Worm (Caenorhabditis elegans) whole organism, mixed stage, embryonic: Measurements from ENCODE around the gene hrde-1.

Source experiments
- M03D4.4 ChIP-seq: sonication (generic microtip); optimal IDR thresholded peaks from 2 replicates; lab custom pipeline; 2017; ENCODE audit warnings: mild to moderate bottlenecking, missing genetic modification characterization, missing compliant biosample characterization
- bed-3 ChIP-seq: fragments of 200-800 bp; sonication (Bioruptor generic); optimal IDR thresholded peaks from 3 replicates; lab custom pipeline; 2018; ENCODE audit warnings: mild to moderate bottlenecking, missing genetic modification characterization, moderate library complexity, missing compliant biosample characterization
- blmp-1 ChIP-seq: fragments of 150-350 bp; optimal IDR thresholded peaks from 2 replicates; lab custom pipeline; 2014; ENCODE audit warnings: missing biosample characterization, missing genetic modification characterization
- ceh-39 ChIP-seq: fragments of 150-350 bp; optimal IDR thresholded peaks from 2 replicates; lab custom pipeline; 2014; ENCODE audit warnings: missing biosample characterization, missing genetic modification characterization
- ceh-43 ChIP-seq: fragments of 200-800 bp; sonication (Bioruptor generic); optimal IDR thresholded peaks from 2 replicates; lab custom pipeline; 2018; ENCODE audit warnings: mild to moderate bottlenecking, missing genetic modification characterization, moderate library complexity, missing compliant biosample characterization
- ceh-83 ChIP-seq: fragments of 200-800 bp; sonication (Bioruptor generic); optimal IDR thresholded peaks from 2 replicates; lab custom pipeline; 2018; ENCODE audit warnings: mild to moderate bottlenecking, missing genetic modification characterization, missing compliant biosample characterization
- cnd-1 ChIP-seq: fragments of 200-800 bp; sonication (Bioruptor generic); optimal IDR thresholded peaks from 2 replicates; lab custom pipeline; 2018; ENCODE audit warnings: mild to moderate bottlenecking, missing genetic modification characterization, missing compliant biosample characterization
- drap-1 ChIP-seq: fragments of 200-800 bp; sonication (Bioruptor generic); optimal IDR thresholded peaks from 3 replicates; lab custom pipeline; 2018; ENCODE audit warnings: mild to moderate bottlenecking, missing genetic modification characterization, missing compliant biosample characterization
- elt-1 ChIP-seq: sonication (generic microtip); optimal IDR thresholded peaks from 2 replicates; lab custom pipeline; 2017; ENCODE audit warnings: missing genetic modification characterization, mild to moderate bottlenecking, missing compliant biosample characterization, antibody characterized with exemption, moderate library complexity, borderline replicate concordance; ENCODE audit not compliant: insufficient read depth
- elt-3 ChIP-seq: fragments of 150-350 bp; optimal IDR thresholded peaks from 2 replicates; lab custom pipeline; 2014; ENCODE audit warnings: missing biosample characterization, missing genetic modification characterization
- flh-1 ChIP-seq: fragments of 200-800 bp; sonication (Bioruptor generic); optimal IDR thresholded peaks from 2 replicates; lab custom pipeline; 2018; ENCODE audit warnings: mild to moderate bottlenecking, missing genetic modification characterization, moderate library complexity, missing compliant biosample characterization
- lin-13 ChIP-seq: fragments of 150-350 bp; optimal IDR thresholded peaks from 2 replicates; lab custom pipeline; 2014; ENCODE audit warnings: missing biosample characterization, missing genetic modification characterization
- lin-32 ChIP-seq: fragments of 200-800 bp; sonication (Bioruptor generic); optimal IDR thresholded peaks from 2 replicates; lab custom pipeline; 2018; ENCODE audit warnings: mild to moderate bottlenecking, missing genetic modification characterization, missing compliant biosample characterization
- lsy-2 ChIP-seq: fragments of 150-350 bp; optimal IDR thresholded peaks from 2 replicates; lab custom pipeline; 2014; ENCODE audit warnings: missing biosample characterization, missing genetic modification characterization
- mab-5 ChIP-seq: fragments of 150-350 bp; optimal IDR thresholded peaks from 2 replicates; lab custom pipeline; 2014; ENCODE audit warnings: missing biosample characterization, missing genetic modification characterization
- mep-1 ChIP-seq: fragments of 150-350 bp; optimal IDR thresholded peaks from 2 replicates; lab custom pipeline; 2017; ENCODE audit warnings: missing biosample characterization, missing genetic modification reagents, missing genetic modification characterization, inconsistent platforms
- mls-2 ChIP-seq: sonication (generic microtip); optimal IDR thresholded peaks from 2 replicates; lab custom pipeline; 2016; ENCODE audit warnings: mild to moderate bottlenecking, missing genetic modification characterization, moderate library complexity, missing compliant biosample characterization
- nhr-12 ChIP-seq: fragments of 150-350 bp; optimal IDR thresholded peaks from 2 replicates; lab custom pipeline; 2014; ENCODE audit warnings: missing biosample characterization, missing genetic modification characterization
- nhr-28 ChIP-seq: fragments of 150-350 bp; optimal IDR thresholded peaks from 2 replicates; lab custom pipeline; 2014; ENCODE audit warnings: missing biosample characterization, missing genetic modification characterization
- nhr-76 ChIP-seq: sonication (generic microtip); optimal IDR thresholded peaks from 2 replicates; lab custom pipeline; 2017; ENCODE audit warnings: missing biosample characterization, missing genetic modification characterization
- sem-2 ChIP-seq: fragments of 200-800 bp; sonication (Bioruptor generic); optimal IDR thresholded peaks from 2 replicates; lab custom pipeline; 2018; ENCODE audit warnings: mild to moderate bottlenecking, missing genetic modification characterization, missing compliant biosample characterization
- snpc-4 ChIP-seq: fragments of 150-350 bp; optimal IDR thresholded peaks from 2 replicates; lab custom pipeline; 2014; ENCODE audit warnings: missing biosample characterization, missing genetic modification characterization
- sptf-1 ChIP-seq: sonication (generic microtip); optimal IDR thresholded peaks from 2 replicates; lab custom pipeline; 2017; ENCODE audit warnings: mild to moderate bottlenecking, missing genetic modification characterization, moderate library complexity, missing compliant biosample characterization
- tbx-8 ChIP-seq: fragments of 200-800 bp; sonication (Bioruptor generic); optimal IDR thresholded peaks from 2 replicates; lab custom pipeline; 2018; ENCODE audit warnings: mild to moderate bottlenecking, missing genetic modification characterization, moderate library complexity, missing compliant biosample characterization
- unc-120 ChIP-seq: sonication (generic microtip); optimal IDR thresholded peaks from 2 replicates; lab custom pipeline; 2017; ENCODE audit warnings: missing genetic modification characterization, missing compliant biosample characterization; ENCODE audit not compliant: poor library complexity, severe bottlenecking
- unc-39 ChIP-seq: fragments of 150-350 bp; optimal IDR thresholded peaks from 2 replicates; lab custom pipeline; 2014; ENCODE audit warnings: missing biosample characterization, missing genetic modification characterization
- unc-62 ChIP-seq: fragments of 150-350 bp; optimal IDR thresholded peaks from 2 replicates; lab custom pipeline; 2014; ENCODE audit warnings: missing biosample characterization, missing genetic modification reagents, missing genetic modification characterization
- zip-8 ChIP-seq: fragments of 150-350 bp; optimal IDR thresholded peaks from 2 replicates; lab custom pipeline; 2014; ENCODE audit warnings: missing biosample characterization, missing genetic modification characterization
- ztf-11 ChIP-seq: fragments of 150-350 bp; optimal IDR thresholded peaks from 2 replicates; lab custom pipeline; 2014; ENCODE audit warnings: missing biosample characterization, missing genetic modification characterization

Gene hrde-1

DNA sequence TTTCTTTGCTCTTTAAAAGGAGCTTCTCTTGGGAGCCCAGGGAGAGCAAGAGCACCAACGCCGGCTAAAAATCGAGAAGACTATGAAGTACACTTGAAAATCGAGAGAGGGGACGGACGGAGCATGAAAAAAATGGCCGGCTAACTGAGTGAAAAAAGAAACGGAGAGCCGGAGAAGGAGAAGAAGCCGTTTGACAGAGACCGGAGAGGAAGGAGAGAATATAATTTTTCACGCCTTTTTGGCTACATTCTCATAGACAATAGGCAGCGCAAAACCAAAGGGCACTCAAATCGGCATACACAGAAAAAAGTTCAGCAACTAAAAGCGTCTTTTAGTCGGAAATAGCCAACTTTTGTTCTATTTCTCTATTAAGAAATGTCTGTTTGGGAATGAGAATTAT is 45.6 kb upstream of the hrde-1 start:
- TF ChIP-seq ztf-11 (tag; lab: Kevin White, UChicago), result no peak

DNA sequence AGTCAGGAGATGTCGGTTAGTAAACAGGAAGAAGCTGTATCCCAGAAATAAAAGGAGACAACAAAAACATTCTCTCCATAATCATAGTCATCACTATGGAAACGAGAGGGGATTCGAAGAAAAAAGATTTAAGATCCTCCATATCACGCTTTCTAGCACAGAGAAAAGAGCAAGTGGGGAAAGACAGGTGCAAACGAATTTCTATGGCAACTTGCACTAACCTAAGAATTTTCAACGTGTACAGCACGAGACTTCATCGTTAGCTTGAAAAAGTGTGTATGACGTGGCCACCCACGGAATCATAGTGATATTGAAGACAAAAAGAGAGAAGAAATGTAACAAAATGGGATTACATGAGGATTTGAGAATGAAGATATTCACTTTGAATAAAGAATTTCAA is 44.9 kb upstream of the hrde-1 start:
- no peak for TF ChIP-seq unc-120 (tag; lab: Kevin White, UChicago)
- TF ChIP-seq unc-39 (tag; lab: Kevin White, UChicago), result no peak
- no peak for TF ChIP-seq ceh-43 (GFP tag; lab: Kevin White, UChicago)
- TF ChIP-seq bed-3 (GFP tag; lab: Kevin White, UChicago), result no peak
- TF ChIP-seq tbx-8 (GFP tag; lab: Kevin White, UChicago), result no peak
- no peak for TF ChIP-seq elt-3 (tag; lab: Kevin White, UChicago)
- TF ChIP-seq nhr-28 (tag; lab: Kevin White, UChicago), result no peak
- no peak for TF ChIP-seq unc-62 (GFP tag; lab: Kevin White, UChicago)
- no peak for TF ChIP-seq mls-2 (tag; lab: Kevin White, UChicago)
- no peak for TF ChIP-seq blmp-1 (tag; lab: Kevin White, UChicago)
- TF ChIP-seq zip-8 (tag; lab: Kevin White, UChicago), result no peak
- TF ChIP-seq ztf-11 (tag; lab: Kevin White, UChicago), result no peak
- TF ChIP-seq mep-1 (tag; lab: Kevin White, UChicago), result no peak
- no peak for TF ChIP-seq cnd-1
- TF ChIP-seq flh-1 (GFP tag; lab: Kevin White, UChicago), result no peak
- TF ChIP-seq lin-13 (tag; lab: Kevin White, UChicago), result no peak
- TF ChIP-seq nhr-12 (tag; lab: Kevin White, UChicago), result no peak

DNA sequence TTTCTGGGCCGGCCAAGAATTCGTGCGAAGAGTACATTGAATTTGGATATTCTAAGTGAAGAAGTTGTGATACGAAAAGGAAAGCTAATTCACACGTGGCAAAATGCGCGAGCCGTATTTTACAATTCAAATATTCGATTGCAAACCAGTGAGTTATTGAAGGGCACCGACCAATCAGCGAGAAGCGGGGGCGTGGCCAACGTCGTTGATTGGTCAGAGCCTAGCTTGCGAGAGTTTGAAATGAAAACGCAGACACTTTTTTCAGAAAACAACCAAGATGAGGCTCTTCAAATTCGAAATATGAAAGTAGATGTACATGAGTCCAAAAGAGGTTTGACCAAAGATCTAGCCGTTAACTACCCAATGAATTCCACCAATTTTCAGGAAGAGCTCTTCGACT is 34.7 kb upstream of the hrde-1 start:
- no peak for TF ChIP-seq mab-5 (tag; lab: Kevin White, UChicago)
- TF ChIP-seq lin-13 (tag; lab: Kevin White, UChicago), result no peak
- no peak for TF ChIP-seq ceh-39
- TF ChIP-seq elt-1 (tag; lab: Kevin White, UChicago), result no peak
- no peak for TF ChIP-seq zip-8 (tag; lab: Kevin White, UChicago)
- TF ChIP-seq sptf-1 (tag; lab: Kevin White, UChicago), result no peak
- TF ChIP-seq M03D4.4 (tag; lab: Kevin White, UChicago), result no peak
- no peak for TF ChIP-seq lsy-2
- no peak for TF ChIP-seq ceh-83
- TF ChIP-seq ceh-43 (GFP tag; lab: Kevin White, UChicago), result no peak
- no peak for TF ChIP-seq mep-1 (tag; lab: Kevin White, UChicago)
- no peak for TF ChIP-seq sem-2
- TF ChIP-seq nhr-76 (tag; lab: Kevin White, UChicago), result no peak
- TF ChIP-seq unc-39 (tag; lab: Kevin White, UChicago), result no peak
- TF ChIP-seq flh-1 (GFP tag; lab: Kevin White, UChicago), result no peak

DNA sequence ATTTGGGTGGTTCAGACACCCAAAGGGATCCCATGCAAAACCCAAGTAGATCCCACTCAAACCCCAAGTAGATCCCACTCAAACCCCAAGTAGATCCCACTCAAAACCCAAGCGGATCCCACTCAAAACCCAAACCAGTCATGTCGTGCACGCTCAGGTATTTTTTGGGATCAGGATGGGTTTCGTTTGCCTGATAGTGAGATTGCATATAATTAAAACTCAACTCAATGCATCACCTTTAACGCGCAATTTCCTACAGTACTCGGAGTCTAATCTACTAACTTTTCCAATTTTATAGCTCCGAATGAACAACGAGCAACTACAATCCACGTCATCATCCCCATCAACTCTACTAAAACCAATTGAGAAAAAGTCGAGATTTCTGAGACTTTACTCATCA is 33.2 kb upstream of the hrde-1 start, which contains the start of gene phlp-2:
Gene phlp-2 (plus strand): TSS at position 301 of the 400 bp plus-strand sequence.
- TF ChIP-seq cnd-1 (no peak), drap-1 (GFP tag; lab: Kevin White, UChicago) (no peak), nhr-28 (tag; lab: Kevin White, UChicago) (no peak), snpc-4 (no peak), blmp-1 (tag; lab: Kevin White, UChicago) (no peak), bed-3 (GFP tag; lab: Kevin White, UChicago) (no peak), nhr-76 (tag; lab: Kevin White, UChicago) (no peak)

DNA sequence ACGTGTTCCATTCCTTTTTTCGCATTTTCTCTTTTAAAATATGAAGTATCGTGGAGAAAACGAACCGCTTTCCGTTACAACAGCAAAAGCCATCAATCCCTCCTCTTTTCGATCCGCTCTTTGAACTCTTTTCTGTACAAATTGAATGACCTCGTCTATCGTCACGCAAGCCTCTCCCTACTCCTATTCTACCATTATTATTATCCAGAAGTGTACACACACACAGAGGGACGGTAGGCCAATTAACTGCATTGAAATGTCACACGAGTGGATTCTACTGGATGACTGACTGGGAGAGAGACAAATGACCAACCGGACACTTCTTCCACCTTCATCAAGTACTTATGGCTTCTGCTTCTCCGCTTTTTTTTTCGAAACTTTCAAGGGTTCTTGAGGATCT is 32.3 kb upstream of the hrde-1 start:
- no peak for TF ChIP-seq cnd-1
- no peak for TF ChIP-seq lin-32 (GFP tag; lab: Kevin White, UChicago)
- no peak for TF ChIP-seq unc-39 (tag; lab: Kevin White, UChicago)
- TF ChIP-seq blmp-1 (tag; lab: Kevin White, UChicago), result no peak
- TF ChIP-seq elt-1 (tag; lab: Kevin White, UChicago), result no peak
- TF ChIP-seq lin-13 (tag; lab: Kevin White, UChicago), result no peak
- TF ChIP-seq drap-1 (GFP tag; lab: Kevin White, UChicago), result no peak
- no peak for TF ChIP-seq ztf-11 (tag; lab: Kevin White, UChicago)
- TF ChIP-seq bed-3 (GFP tag; lab: Kevin White, UChicago), result no peak
- TF ChIP-seq nhr-12 (tag; lab: Kevin White, UChicago), result no peak
- TF ChIP-seq, all 35 proteins: peak for 0
